Fruit fly (Drosophila melanogaster) whole organism, embryonic: ENCODE data around the gene Cpr23B.
A peak's percentile ranks its signal among the peaks of the same experiment; 100 is the strongest.

Experiments
- Bgb ChIP-seq: fragments of 200-800 bp; sonication (Bioruptor generic); IDR thresholded peaks from 2 replicates; pipeline ENCODE4 v1.3.6; 2022; ENCODE audit warnings: missing biosample characterization, missing genetic modification characterization; ENCODE audit not compliant: partially characterized antibody
- C15 ChIP-seq: fragments of 200-800 bp; sonication (Bioruptor generic); IDR thresholded peaks from 3 replicates; pipeline ENCODE4 v1.3.6; 2022; ENCODE audit warnings: missing biosample characterization, missing genetic modification characterization
- CG11398 ChIP-seq: fragments of 200-800 bp; sonication (Bioruptor generic); optimal IDR thresholded peaks from 2 replicates; lab custom pipeline; 2016; ENCODE audit warnings: missing biosample characterization, missing genetic modification characterization
- CG11504 ChIP-seq: fragments of 200-800 bp; sonication (Bioruptor generic); optimal IDR thresholded peaks from 3 replicates; lab custom pipeline; 2019; ENCODE audit warnings: missing biosample characterization, mild to moderate bottlenecking, missing genetic modification characterization, moderate library complexity
- CG12236 ChIP-seq: fragments of 200-800 bp; sonication (Bioruptor generic); optimal IDR thresholded peaks from 2 replicates; lab custom pipeline; 2016; ENCODE audit warnings: missing biosample characterization, missing genetic modification characterization
- CG12659 ChIP-seq: fragments of 200-800 bp; sonication (Bioruptor generic); optimal IDR thresholded peaks from 3 replicates; lab custom pipeline; 2017; ENCODE audit warnings: mild to moderate bottlenecking, missing biosample characterization, missing genetic modification reagents, missing genetic modification characterization
- CG17612 ChIP-seq: fragments of 200-800 bp; sonication (Bioruptor generic); IDR thresholded peaks from 2 replicates; pipeline ENCODE4 v1.3.6; 2022; ENCODE audit warnings: missing biosample characterization, missing genetic modification characterization
- CG2120 ChIP-seq: fragments of 200-800 bp; sonication (Bioruptor generic); optimal IDR thresholded peaks from 3 replicates; lab custom pipeline; 2016; ENCODE audit warnings: missing biosample characterization, missing genetic modification characterization
- CG4424 ChIP-seq: fragments of 200-800 bp; sonication (Bioruptor generic); optimal IDR thresholded peaks from 3 replicates; lab custom pipeline; 2016; ENCODE audit warnings: missing biosample characterization, missing genetic modification characterization
- CG6765 ChIP-seq: fragments of 200-800 bp; sonication (Bioruptor generic); optimal IDR thresholded peaks from 3 replicates; lab custom pipeline; 2017; ENCODE audit warnings: missing biosample characterization, mild to moderate bottlenecking, missing genetic modification characterization
- CG7556 ChIP-seq: fragments of 200-800 bp; sonication (Bioruptor generic); optimal IDR thresholded peaks from 2 replicates; lab custom pipeline; 2017; ENCODE audit warnings: missing biosample characterization, mild to moderate bottlenecking, missing genetic modification characterization
- CG8089 ChIP-seq: fragments of 200-800 bp; sonication (Bioruptor generic); optimal IDR thresholded peaks from 3 replicates; lab custom pipeline; 2016; ENCODE audit warnings: missing biosample characterization, missing genetic modification characterization
- Chrac-16 ChIP-seq: fragments of 200-800 bp; sonication (Bioruptor generic); optimal IDR thresholded peaks from 3 replicates; lab custom pipeline; 2016; ENCODE audit warnings: missing biosample characterization, missing genetic modification characterization
- Drgx ChIP-seq: fragments of 200-800 bp; sonication (Bioruptor generic); IDR thresholded peaks from 2 replicates; pipeline ENCODE4 v1.3.6; 2022; ENCODE audit warnings: missing biosample characterization, missing genetic modification characterization
- Hr39 ChIP-seq: fragments of >200 bp; optimal IDR thresholded peaks from 2 replicates; lab custom pipeline; 2017
- Lim3 ChIP-seq: fragments of 200-800 bp; sonication (Bioruptor generic); IDR thresholded peaks from 2 replicates; pipeline ENCODE4 v1.3.6; 2022; ENCODE audit warnings: missing biosample characterization, missing genetic modification characterization
- MBD-R2 ChIP-seq: fragments of 200-800 bp; sonication (Bioruptor generic); IDR thresholded peaks from 2 replicates; pipeline ENCODE4 v1.3.6; 2022; ENCODE audit warnings: missing biosample characterization, missing genetic modification characterization
- MTF-1 ChIP-seq: fragments of 200-800 bp; sonication (Bioruptor generic); optimal IDR thresholded peaks from 2 replicates; lab custom pipeline; 2018; ENCODE audit warnings: missing biosample characterization, mild to moderate bottlenecking, missing genetic modification characterization, borderline replicate concordance
- Nf-YB ChIP-seq: fragments of 200-800 bp; sonication (Bioruptor generic); optimal IDR thresholded peaks from 3 replicates; lab custom pipeline; 2019; ENCODE audit warnings: missing biosample characterization, mild to moderate bottlenecking, missing genetic modification characterization, moderate library complexity
- Opbp ChIP-seq: fragments of 200-800 bp; sonication (Bioruptor generic); IDR thresholded peaks from 3 replicates; pipeline ENCODE4 v1.3.6; 2022; ENCODE audit warnings: missing biosample characterization, missing genetic modification characterization; ENCODE audit not compliant: partially characterized antibody
- Optix ChIP-seq: fragments of 200-800 bp; sonication (Bioruptor generic); IDR thresholded peaks from 3 replicates; pipeline ENCODE4 v1.3.6; 2022; ENCODE audit warnings: missing biosample characterization, missing genetic modification characterization
- Rx ChIP-seq: fragments of 200-800 bp; sonication (Bioruptor generic); IDR thresholded peaks from 2 replicates; pipeline ENCODE4 v1.3.6; 2022; ENCODE audit warnings: missing biosample characterization, missing genetic modification characterization
- Side ChIP-seq: fragments of 200-800 bp; sonication (Bioruptor generic); optimal IDR thresholded peaks from 2 replicates; lab custom pipeline; 2016; ENCODE audit warnings: missing biosample characterization, missing genetic modification characterization
- Sox100B ChIP-seq: fragments of 200-800 bp; sonication (Bioruptor generic); optimal IDR thresholded peaks from 3 replicates; lab custom pipeline; 2018; ENCODE audit warnings: missing biosample characterization, mild to moderate bottlenecking, missing genetic modification characterization
- Xbp1 ChIP-seq: fragments of 200-800 bp; sonication (Bioruptor generic); optimal IDR thresholded peaks from 3 replicates; lab custom pipeline; 2016; ENCODE audit warnings: missing biosample characterization, mild to moderate bottlenecking, missing genetic modification characterization
- aop ChIP-seq: fragments of 200-800 bp; sonication (Bioruptor generic); IDR thresholded peaks from 2 replicates; pipeline ENCODE4 v1.3.6; 2022; ENCODE audit warnings: missing biosample characterization, missing genetic modification characterization
- da ChIP-seq: fragments of 200-800 bp; sonication (Bioruptor generic); optimal IDR thresholded peaks from 2 replicates; lab custom pipeline; 2016; ENCODE audit warnings: missing biosample characterization, missing genetic modification characterization
- fd64A ChIP-seq: fragments of 200-800 bp; sonication (Bioruptor generic); optimal IDR thresholded peaks from 3 replicates; lab custom pipeline; 2018; ENCODE audit warnings: missing biosample characterization, mild to moderate bottlenecking, missing genetic modification characterization
- gcm2 ChIP-seq: fragments of 200-800 bp; sonication (Bioruptor generic); optimal IDR thresholded peaks from 2 replicates; lab custom pipeline; 2016; ENCODE audit warnings: missing biosample characterization, missing genetic modification characterization
- hb ChIP-seq: fragments of 200-800 bp; sonication (Bioruptor generic); IDR thresholded peaks from 3 replicates; pipeline ENCODE4 v1.3.6; 2022; ENCODE audit warnings: missing biosample characterization, missing genetic modification characterization; ENCODE audit not compliant: partially characterized antibody
- hkb ChIP-seq, 2 experiments: fragments of 200-800 bp in 1 of 2; fragments of >200 bp in 1 of 2; sonication (Bioruptor generic) in 1 of 2; IDR thresholded peaks in 1 of 2; optimal IDR thresholded peaks in 1 of 2; 2 replicates each; pipeline versions ENCODE4 v1.3.6 to Lab custom; 2017 to 2022; ENCODE audit warnings: missing biosample characterization in 1 of 2, missing genetic modification characterization in 1 of 2
- insv ChIP-seq, 2 experiments: fragments of 200-800 bp; sonication (Bioruptor generic); optimal IDR thresholded peaks; 3 replicates each; lab custom pipeline; 2016 to 2018; ENCODE audit warnings: missing biosample characterization in 2 of 2, missing genetic modification characterization in 2 of 2
- kay ChIP-seq: fragments of 200-800 bp; sonication (Bioruptor generic); optimal IDR thresholded peaks from 2 replicates; lab custom pipeline; 2016; ENCODE audit warnings: missing biosample characterization, missing genetic modification characterization
- lab ChIP-seq: fragments of 200-800 bp; sonication (Bioruptor generic); optimal IDR thresholded peaks from 3 replicates; lab custom pipeline; 2017; ENCODE audit warnings: missing biosample characterization, missing genetic modification characterization, mild to moderate bottlenecking, moderate library complexity, missing genetic modification reagents
- lov ChIP-seq, 2 experiments: fragments of 200-800 bp in 1 of 2; fragments of >200 bp in 1 of 2; sonication (Bioruptor generic) in 1 of 2; IDR thresholded peaks in 1 of 2; optimal IDR thresholded peaks in 1 of 2; 2 replicates in 1 of 2; 3 replicates in 1 of 2; pipeline versions ENCODE4 v1.3.6 to Lab custom; 2017 to 2022; ENCODE audit warnings: missing biosample characterization in 1 of 2, missing genetic modification characterization in 1 of 2
- pan ChIP-seq, 4 experiments: fragments of >200 bp in 3 of 4; fragments of 200-800 bp in 1 of 4; sonication (Bioruptor generic) in 1 of 4; optimal IDR thresholded peaks in 3 of 4; IDR thresholded peaks in 1 of 4; 2 replicates each; pipeline versions ENCODE4 v1.3.6 to Lab custom; 2017 to 2022; ENCODE audit warnings: missing biosample characterization in 2 of 4, missing genetic modification characterization in 2 of 4, mixed read lengths in 1 of 4
- row ChIP-seq: fragments of 200-800 bp; sonication (Bioruptor generic); IDR thresholded peaks from 3 replicates; pipeline ENCODE4 v1.3.6; 2022; ENCODE audit warnings: missing biosample characterization, missing genetic modification characterization
- scrt ChIP-seq: fragments of 200-800 bp; sonication (Bioruptor generic); optimal IDR thresholded peaks from 2 replicates; lab custom pipeline; 2018; ENCODE audit warnings: missing biosample characterization, mild to moderate bottlenecking, missing genetic modification characterization, moderate library complexity
- sens-2 ChIP-seq: fragments of 200-800 bp; sonication (Bioruptor generic); IDR thresholded peaks from 2 replicates; pipeline ENCODE4 v1.3.6; 2022; ENCODE audit warnings: missing biosample characterization, missing genetic modification characterization
- sqz ChIP-seq: fragments of 200-800 bp; sonication (Bioruptor generic); optimal IDR thresholded peaks from 3 replicates; lab custom pipeline; 2018; ENCODE audit warnings: missing biosample characterization, mild to moderate bottlenecking, missing genetic modification characterization
- sr ChIP-seq: fragments of 200-800 bp; sonication (Bioruptor generic); IDR thresholded peaks from 3 replicates; pipeline ENCODE4 v1.3.6; 2022; ENCODE audit warnings: missing biosample characterization, missing genetic modification characterization
- stwl ChIP-seq: fragments of 200-800 bp; sonication (Bioruptor generic); optimal IDR thresholded peaks from 3 replicates; lab custom pipeline; 2018; ENCODE audit warnings: missing biosample characterization, mild to moderate bottlenecking, missing genetic modification characterization, moderate library complexity
- tin ChIP-seq: fragments of 200-800 bp; sonication (Bioruptor generic); optimal IDR thresholded peaks from 3 replicates; lab custom pipeline; 2016; ENCODE audit warnings: missing biosample characterization, missing genetic modification characterization
- trem ChIP-seq: fragments of 200-800 bp; optimal IDR thresholded peaks from 3 replicates; lab custom pipeline; 2019; ENCODE audit warnings: missing biosample characterization, mild to moderate bottlenecking, missing genetic modification characterization, moderate library complexity
- twi ChIP-seq: fragments of 200-800 bp; optimal IDR thresholded peaks from 2 replicates; lab custom pipeline; 2019; ENCODE audit warnings: missing biosample characterization, mild to moderate bottlenecking, missing genetic modification characterization, moderate library complexity
- unc-4 ChIP-seq: fragments of 200-800 bp; sonication (Bioruptor generic); IDR thresholded peaks from 2 replicates; pipeline ENCODE4 v1.3.6; 2022; ENCODE audit warnings: missing biosample characterization, missing genetic modification characterization; ENCODE audit not compliant: partially characterized antibody
- vnd ChIP-seq: fragments of 200-800 bp; sonication (Bioruptor generic); IDR thresholded peaks from 3 replicates; pipeline ENCODE4 v1.3.6; 2022; ENCODE audit warnings: missing biosample characterization, missing genetic modification characterization; ENCODE audit not compliant: partially characterized antibody
- wek ChIP-seq: fragments of 200-800 bp; sonication (Bioruptor generic); optimal IDR thresholded peaks from 3 replicates; lab custom pipeline; 2018; ENCODE audit warnings: missing biosample characterization, mild to moderate bottlenecking, missing genetic modification characterization, moderate library complexity

Cpr23B gene

DNA sequence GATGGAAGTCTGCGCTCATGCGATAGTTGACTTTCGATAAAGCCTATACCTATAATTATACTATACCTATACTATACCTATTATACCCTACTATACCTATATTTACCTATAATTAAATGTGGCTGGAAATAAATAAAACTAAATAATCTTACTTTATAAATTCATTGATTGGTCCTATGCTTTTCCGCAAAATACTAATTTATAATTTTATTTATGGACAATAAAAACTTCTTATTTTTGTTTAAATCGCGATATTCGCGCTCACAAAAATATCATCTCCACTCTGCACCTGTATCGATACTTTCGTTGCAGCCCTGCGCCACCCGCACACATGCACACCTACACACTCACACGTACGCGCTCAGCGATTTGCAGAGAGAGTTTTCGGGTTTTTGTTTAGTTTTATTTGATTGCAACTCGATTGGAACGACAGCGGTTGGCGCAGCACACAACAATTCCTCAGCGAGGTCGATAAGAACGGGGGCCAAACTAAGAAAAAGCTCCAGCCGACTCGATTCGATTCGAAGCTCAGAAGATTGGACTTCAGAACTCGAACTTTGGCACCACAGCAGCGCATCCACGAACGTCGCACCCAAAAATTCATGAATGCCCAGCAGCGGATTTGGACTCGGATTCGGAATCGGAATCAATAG, 36.5 kb downstream of the Cpr23B start, which contains the start of gene CG8814 (continued):
- no peak for TF ChIP-seq lov (optimal IDR thresholded peaks at IDR 0.05; lab: Kevin White, UChicago)
- no peak for TF ChIP-seq lov (GFP tag; IDR thresholded peaks at IDR 0.05; lab: Robert Waterston, UW)
- peak; percentile 69 for TF ChIP-seq Opbp (GFP tag; lab: Robert Waterston, UW)
- peak; percentile 91 for TF ChIP-seq CG12659 (GFP tag; lab: Kevin White, UChicago)
- no peak for TF ChIP-seq Lim3 (GFP tag; lab: Robert Waterston, UW)
- TF ChIP-seq CG11504 (tag; lab: Kevin White, UChicago) = peak; percentile 72
- peak; percentile 76 for TF ChIP-seq tin
- peak; percentile 69 for TF ChIP-seq twi
- no peak for TF ChIP-seq da (GFP tag; lab: Kevin White, UChicago)
- TF ChIP-seq vnd = peak; percentile 76
- peak; percentile 77 for TF ChIP-seq CG2120 (GFP tag; lab: Kevin White, UChicago)
- no peak for TF ChIP-seq CG8089 (GFP tag; lab: Kevin White, UChicago)
- no peak for TF ChIP-seq hkb (optimal IDR thresholded peaks at IDR 0.05; lab: Kevin White, UChicago)
- no peak for TF ChIP-seq hkb (GFP tag; IDR thresholded peaks at IDR 0.05; lab: Robert Waterston, UW)
- peak; percentile 30 for TF ChIP-seq stwl (tag; lab: Kevin White, UChicago)
- TF ChIP-seq Bgb (GFP tag; lab: Robert Waterston, UW) = peak; percentile 77
- TF ChIP-seq CG11398 (GFP tag; lab: Kevin White, UChicago) = no peak
- TF ChIP-seq CG12236 (GFP tag; lab: Kevin White, UChicago) = no peak
- no peak for TF ChIP-seq CG6765 (GFP tag; lab: Kevin White, UChicago)
- TF ChIP-seq wek = no peak
- TF ChIP-seq Chrac-16 (GFP tag; lab: Kevin White, UChicago) = peak; percentile 57
- no peak for TF ChIP-seq sqz (GFP tag; lab: Kevin White, UChicago)
- peak; percentile 81 for TF ChIP-seq unc-4 (GFP tag; lab: Robert Waterston, UW)
- peak; percentile 67 for TF ChIP-seq CG7556 (GFP tag; lab: Kevin White, UChicago)
- TF ChIP-seq row (GFP tag; lab: Robert Waterston, UW) = peak; percentile 94
- TF ChIP-seq kay (GFP tag; lab: Kevin White, UChicago) = peak; percentile 53
- TF ChIP-seq Nf-YB (GFP tag; lab: Kevin White, UChicago) = peak; percentile 30
- TF ChIP-seq Hr39 = no peak
- TF ChIP-seq C15 = 0 out of 3 replicates have a peak, but pooled peaks have one; percentile 29
- TF ChIP-seq aop (GFP tag; lab: Robert Waterston, UW) = no peak
- TF ChIP-seq sr (GFP tag; lab: Robert Waterston, UW) = 0 out of 3 replicates have a peak, but pooled peaks have one; percentile 27
- TF ChIP-seq gcm2 (GFP tag; lab: Kevin White, UChicago) = no peak
- peak; percentile 63 for TF ChIP-seq MBD-R2 (GFP tag; lab: Robert Waterston, UW)
- TF ChIP-seq insv (GFP tag; optimal IDR thresholded peaks at IDR 0.05; lab: Kevin White, UChicago) = peak in 1 of 2 experiments; percentile 41
- TF ChIP-seq sens-2 (GFP tag; lab: Robert Waterston, UW) = no peak
- TF ChIP-seq pan (optimal IDR thresholded peaks at IDR 0.05; lab: Kevin White, UChicago) = no peak
- TF ChIP-seq pan (GFP tag; optimal IDR thresholded peaks at IDR 0.05 in 1 of 2, IDR thresholded peaks at IDR 0.05 in 1 of 2) = peak in 1 of 2 experiments; percentile 41
- 0 out of 2 replicates have a peak, but pooled peaks have one; percentile 43 for TF ChIP-seq Rx (GFP tag; lab: Robert Waterston, UW)
- peak; percentile 66 for TF ChIP-seq trem
- TF ChIP-seq MTF-1 (GFP tag; lab: Kevin White, UChicago) = peak; percentile 12
- TF ChIP-seq CG4424 (GFP tag; lab: Kevin White, UChicago) = peak; percentile 76
- TF ChIP-seq hb = peak; percentile 81
- no peak for TF ChIP-seq Optix (GFP tag; lab: Robert Waterston, UW)
- TF ChIP-seq Xbp1 = peak; percentile 75
- peak; percentile 75 for TF ChIP-seq lab (GFP tag; lab: Kevin White, UChicago)
- peak; percentile 53 for TF ChIP-seq Drgx (GFP tag; lab: Robert Waterston, UW)
- no peak for TF ChIP-seq fd64A (GFP tag; lab: Kevin White, UChicago)
- peak; percentile 28 for TF ChIP-seq scrt (GFP tag; lab: Kevin White, UChicago)
- no peak for TF ChIP-seq Side
- no peak for TF ChIP-seq CG17612
- peak; percentile 62 for TF ChIP-seq Sox100B
